Worm (Caenorhabditis elegans): Measurements from ENCODE around the gene rnp-5.

DNA sequence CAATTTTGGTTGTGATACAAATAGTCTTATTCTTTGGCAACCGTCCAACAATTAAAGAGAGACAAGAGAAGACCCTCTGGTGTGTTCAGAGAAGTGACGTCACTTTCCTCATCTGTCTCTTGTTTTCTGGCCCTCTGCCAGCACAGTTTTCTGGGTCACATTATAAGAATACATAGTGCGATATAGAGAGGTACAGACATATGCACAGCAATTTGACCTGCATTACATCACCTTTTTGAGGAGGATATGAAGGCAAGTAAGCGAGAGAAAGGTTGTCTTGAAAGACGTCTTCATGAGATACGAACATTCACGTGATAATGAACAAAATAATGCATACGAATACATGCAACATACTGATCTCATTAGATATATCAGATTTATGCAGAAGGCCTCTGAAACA, 16.8 kb upstream of the rnp-5 start:
- TF ChIP-seq cog-1 (tag; optimal IDR thresholded peaks at IDR 0.05) (no peak), tab-1 (GFP tag; IDR thresholded peaks at IDR 0.05) (no peak), med-1 (GFP tag; optimal IDR thresholded peaks at IDR 0.05; ENCODE audit: insufficient read depth) (no peak), klf-2 (GFP tag; conservative IDR thresholded peaks at IDR 0.05) (no peak), flt-1 (GFP tag; IDR thresholded peaks at IDR 0.05) (no peak), T22C8.4 (GFP tag; IDR thresholded peaks at IDR 0.05) (no peak), ref-1 (GFP tag; conservative IDR thresholded peaks at IDR 0.05) (no peak)
